Fruit fly (Drosophila melanogaster) whole organism, prepupa: ENCODE measurements around the gene CG14107.

Experiments
- Blimp-1 ChIP-seq: fragments of 200-800 bp; sonication (Bioruptor generic); optimal IDR thresholded peaks from 3 replicates; lab custom pipeline; 2017; ENCODE audit warnings: missing biosample characterization, missing genetic modification characterization, mild to moderate bottlenecking, moderate library complexity, missing genetic modification reagents
- CG10669 ChIP-seq: fragments of 200-800 bp; sonication (Bioruptor generic); optimal IDR thresholded peaks from 3 replicates; lab custom pipeline; 2018; ENCODE audit warnings: missing biosample characterization, mild to moderate bottlenecking, missing genetic modification characterization, moderate library complexity
- CG11762 ChIP-seq: fragments of 200-800 bp; sonication (Bioruptor generic); optimal IDR thresholded peaks from 3 replicates; lab custom pipeline; 2016; ENCODE audit warnings: missing biosample characterization, missing genetic modification characterization; ENCODE audit not compliant: insufficient read depth
- CG11902 ChIP-seq: fragments of 200-800 bp; sonication (Bioruptor generic); optimal IDR thresholded peaks from 3 replicates; lab custom pipeline; 2016; ENCODE audit warnings: missing biosample characterization, missing genetic modification characterization
- CG1621 ChIP-seq: fragments of 200-800 bp; sonication (Bioruptor generic); optimal IDR thresholded peaks from 3 replicates; lab custom pipeline; 2018; ENCODE audit warnings: missing biosample characterization, mild to moderate bottlenecking, missing genetic modification characterization
- CG31627 ChIP-seq: fragments of 200-800 bp; sonication (Bioruptor generic); optimal IDR thresholded peaks from 3 replicates; lab custom pipeline; 2016; ENCODE audit warnings: missing biosample characterization, missing genetic modification characterization
- CG34406 ChIP-seq: fragments of 200-800 bp; sonication (Bioruptor generic); optimal IDR thresholded peaks from 3 replicates; lab custom pipeline; 2016; ENCODE audit warnings: missing biosample characterization, missing genetic modification characterization
- CG6163 ChIP-seq: fragments of 200-800 bp; sonication (Bioruptor generic); IDR thresholded peaks from 3 replicates; pipeline ENCODE4 v1.3.6; 2022; ENCODE audit warnings: missing biosample characterization, missing genetic modification characterization
- CG6276 ChIP-seq: fragments of 200-800 bp; sonication (Bioruptor generic); optimal IDR thresholded peaks from 2 replicates; lab custom pipeline; 2017; ENCODE audit warnings: missing biosample characterization, mild to moderate bottlenecking, missing genetic modification characterization
- CG6792 ChIP-seq: fragments of 200-800 bp; sonication (Bioruptor generic); optimal IDR thresholded peaks from 3 replicates; lab custom pipeline; 2016; ENCODE audit warnings: missing biosample characterization, missing genetic modification characterization
- CG6808 ChIP-seq: fragments of 200-800 bp; sonication (Bioruptor generic); optimal IDR thresholded peaks from 3 replicates; lab custom pipeline; 2017; ENCODE audit warnings: missing biosample characterization, missing genetic modification characterization, mild to moderate bottlenecking, moderate library complexity, missing genetic modification reagents
- CG6854 ChIP-seq: fragments of 200-800 bp; sonication (Bioruptor generic); optimal IDR thresholded peaks from 2 replicates; lab custom pipeline; 2017; ENCODE audit warnings: missing biosample characterization, mild to moderate bottlenecking, missing genetic modification characterization
- CG7368 ChIP-seq: fragments of 200-800 bp; sonication (Bioruptor generic); optimal IDR thresholded peaks from 3 replicates; lab custom pipeline; 2016; ENCODE audit warnings: missing biosample characterization, missing genetic modification characterization
- CG8119 ChIP-seq: fragments of 200-800 bp; sonication (Bioruptor generic); IDR thresholded peaks from 3 replicates; pipeline ENCODE4 v1.3.6; 2022; ENCODE audit warnings: missing biosample characterization, missing genetic modification characterization
- CG8319 ChIP-seq: fragments of 200-800 bp; sonication (Bioruptor generic); optimal IDR thresholded peaks from 3 replicates; lab custom pipeline; 2016; ENCODE audit warnings: missing biosample characterization, missing genetic modification characterization
- CG8632 ChIP-seq: fragments of 200-800 bp; sonication (Bioruptor generic); optimal IDR thresholded peaks from 3 replicates; lab custom pipeline; 2016; ENCODE audit warnings: missing biosample characterization, missing genetic modification characterization
- CG9139 ChIP-seq: fragments of 200-800 bp; sonication (Bioruptor generic); optimal IDR thresholded peaks from 3 replicates; lab custom pipeline; 2017; ENCODE audit warnings: missing biosample characterization, mild to moderate bottlenecking, missing genetic modification characterization
- Eip75B ChIP-seq: fragments of 200-800 bp; sonication (Bioruptor generic); optimal IDR thresholded peaks from 3 replicates; lab custom pipeline; 2016; ENCODE audit warnings: missing biosample characterization, missing genetic modification characterization
- Eip78C ChIP-seq: fragments of 200-800 bp; sonication (Bioruptor generic); peaks from one replicate; lab custom pipeline; 2016; ENCODE audit warnings: missing biosample characterization, missing genetic modification characterization
- Ets21C ChIP-seq: fragments of 200-800 bp; sonication (Bioruptor generic); optimal IDR thresholded peaks from 3 replicates; lab custom pipeline; 2016; ENCODE audit warnings: missing biosample characterization, missing genetic modification characterization
- Ets96B ChIP-seq: fragments of 200-800 bp; optimal IDR thresholded peaks from 2 replicates; lab custom pipeline; 2019; ENCODE audit warnings: missing biosample characterization, mild to moderate bottlenecking, missing genetic modification characterization, moderate library complexity
- Hr38 ChIP-seq: sonication (Bioruptor generic); optimal IDR thresholded peaks from 2 replicates; lab custom pipeline; 2016; ENCODE audit warnings: missing biosample characterization, missing genetic modification characterization
- Hr4 ChIP-seq: fragments of 200-800 bp; sonication (Bioruptor generic); optimal IDR thresholded peaks from 3 replicates; lab custom pipeline; 2016; ENCODE audit warnings: missing biosample characterization, missing genetic modification characterization
- Lpt ChIP-seq: fragments of 200-800 bp; sonication (Bioruptor generic); optimal IDR thresholded peaks from 3 replicates; lab custom pipeline; 2016; ENCODE audit warnings: missing biosample characterization, missing genetic modification characterization
- Met ChIP-seq: fragments of 200-800 bp; sonication (Bioruptor generic); optimal IDR thresholded peaks from 3 replicates; lab custom pipeline; 2016; ENCODE audit warnings: missing biosample characterization, missing genetic modification characterization
- OdsH ChIP-seq: fragments of 200-800 bp; sonication (Bioruptor generic); optimal IDR thresholded peaks from 3 replicates; lab custom pipeline; 2016; ENCODE audit warnings: missing biosample characterization, missing genetic modification characterization
- Sox102F ChIP-seq: fragments of 200-800 bp; sonication (Bioruptor generic); optimal IDR thresholded peaks from 2 replicates; lab custom pipeline; 2016; ENCODE audit warnings: missing biosample characterization, mild to moderate bottlenecking, missing genetic modification characterization
- Sox15 ChIP-seq: fragments of 200-800 bp; sonication (Bioruptor generic); optimal IDR thresholded peaks from 3 replicates; lab custom pipeline; 2016; ENCODE audit warnings: missing biosample characterization, missing genetic modification characterization
- achi ChIP-seq: fragments of 200-800 bp; sonication (Bioruptor generic); optimal IDR thresholded peaks from 3 replicates; lab custom pipeline; 2016; ENCODE audit warnings: missing biosample characterization, missing genetic modification characterization
- acj6 ChIP-seq: fragments of 200-800 bp; sonication (Bioruptor generic); optimal IDR thresholded peaks from 3 replicates; lab custom pipeline; 2016; ENCODE audit warnings: missing biosample characterization, missing genetic modification characterization
- dac ChIP-seq: fragments of 200-800 bp; sonication (Bioruptor generic); optimal IDR thresholded peaks from 2 replicates; lab custom pipeline; 2017; ENCODE audit warnings: missing biosample characterization, mild to moderate bottlenecking, missing genetic modification characterization
- dsx ChIP-seq: fragments of 200-800 bp; optimal IDR thresholded peaks from 3 replicates; lab custom pipeline; 2019; ENCODE audit warnings: missing biosample characterization, mild to moderate bottlenecking, missing genetic modification characterization, moderate library complexity; ENCODE audit not compliant: poor library complexity, severe bottlenecking
- esn ChIP-seq: fragments of 200-800 bp; sonication (Bioruptor generic); optimal IDR thresholded peaks from 2 replicates; lab custom pipeline; 2016; ENCODE audit warnings: missing biosample characterization, mild to moderate bottlenecking, missing genetic modification characterization, moderate library complexity
- fd85E ChIP-seq: fragments of 200-800 bp; sonication (Bioruptor generic); optimal IDR thresholded peaks from 3 replicates; lab custom pipeline; 2016; ENCODE audit warnings: missing biosample characterization, missing genetic modification characterization
- fkh ChIP-seq: fragments of 200-800 bp; sonication (Bioruptor generic); optimal IDR thresholded peaks from 3 replicates; lab custom pipeline; 2017; ENCODE audit warnings: missing biosample characterization, mild to moderate bottlenecking, missing genetic modification characterization, moderate library complexity
- net ChIP-seq: fragments of 200-800 bp; sonication (Bioruptor generic); optimal IDR thresholded peaks from 3 replicates; lab custom pipeline; 2016; ENCODE audit warnings: missing biosample characterization, missing genetic modification characterization
- salr ChIP-seq, 2 experiments: fragments of 200-800 bp; sonication (Bioruptor generic); optimal IDR thresholded peaks; 3 replicates each; lab custom pipeline; 2016 to 2018; ENCODE audit warnings: missing biosample characterization in 2 of 2, missing genetic modification characterization in 2 of 2, mild to moderate bottlenecking in 1 of 2
- spab ChIP-seq: fragments of 200-800 bp; sonication (Bioruptor generic); optimal IDR thresholded peaks from 2 replicates; lab custom pipeline; 2017; ENCODE audit warnings: missing biosample characterization, mild to moderate bottlenecking, missing genetic modification characterization, missing genetic modification reagents
- svp ChIP-seq: fragments of 200-800 bp; sonication (Bioruptor generic); peaks from one replicate; lab custom pipeline; 2016; ENCODE audit warnings: missing biosample characterization, missing genetic modification characterization
- vri ChIP-seq: fragments of 200-800 bp; sonication (Bioruptor generic); optimal IDR thresholded peaks from 3 replicates; lab custom pipeline; 2016; ENCODE audit warnings: missing biosample characterization, mild to moderate bottlenecking, missing genetic modification characterization

Gene CG14107

DNA sequence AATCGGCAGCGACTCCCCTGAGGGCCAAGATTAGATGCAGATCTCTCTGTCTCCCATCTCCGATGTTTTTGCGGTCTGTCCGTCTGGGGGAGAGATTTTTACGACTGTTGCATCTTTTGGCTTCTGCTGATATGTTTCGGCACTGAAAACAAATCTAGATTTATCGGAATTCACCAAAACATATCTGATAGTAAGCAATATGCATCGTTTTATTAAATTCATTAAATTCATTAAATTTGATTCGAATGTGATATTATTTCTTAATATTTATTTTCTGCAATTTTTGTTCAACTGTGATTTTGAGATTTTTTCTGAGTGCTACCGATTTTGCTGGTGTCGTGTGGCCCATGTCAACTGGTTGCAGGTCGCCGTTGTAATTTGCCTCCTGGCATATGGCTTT lies 12.4 kb upstream of the CG14107 start (continued):
- no peak for TF ChIP-seq dsx
- TF ChIP-seq CG11902 (GFP tag; lab: Kevin White, UChicago): peak; percentile 37
- TF ChIP-seq acj6 (GFP tag; lab: Kevin White, UChicago): peak; percentile 30
- TF ChIP-seq CG10669 (GFP tag; lab: Kevin White, UChicago): no peak
- TF ChIP-seq CG8319 (GFP tag; lab: Kevin White, UChicago): peak; percentile 21
- TF ChIP-seq Lpt (GFP tag; lab: Kevin White, UChicago): no peak
- TF ChIP-seq, all 60 proteins: peak for 18

DNA sequence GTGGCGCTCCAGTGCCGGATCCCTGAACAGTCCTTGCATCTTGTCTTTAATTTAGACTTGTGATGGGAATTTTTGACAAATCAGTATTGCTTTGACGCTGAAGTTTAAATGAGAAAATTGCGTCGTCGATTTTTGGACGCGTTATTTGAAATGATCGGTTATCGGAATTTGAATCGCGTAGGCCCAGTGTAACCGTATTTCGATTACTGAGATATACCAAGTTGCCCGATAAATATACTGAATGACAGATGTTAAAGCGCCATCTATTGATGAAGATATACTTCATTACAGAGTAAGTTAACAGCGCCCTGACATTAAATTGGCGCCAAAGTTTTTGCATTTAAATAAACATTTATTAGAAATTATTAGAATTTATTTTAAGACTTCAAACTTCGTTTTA lies 8.7 kb upstream of the CG14107 start, which contains the start of gene Poc1:
TSS of gene Poc1 (minus strand) at position 173 of the 400 bp plus-strand sequence.
- peak; percentile 22 for TF ChIP-seq svp (GFP tag; lab: Kevin White, UChicago)
- no peak for TF ChIP-seq CG6163 (GFP tag; lab: Robert Waterston, UW)

DNA sequence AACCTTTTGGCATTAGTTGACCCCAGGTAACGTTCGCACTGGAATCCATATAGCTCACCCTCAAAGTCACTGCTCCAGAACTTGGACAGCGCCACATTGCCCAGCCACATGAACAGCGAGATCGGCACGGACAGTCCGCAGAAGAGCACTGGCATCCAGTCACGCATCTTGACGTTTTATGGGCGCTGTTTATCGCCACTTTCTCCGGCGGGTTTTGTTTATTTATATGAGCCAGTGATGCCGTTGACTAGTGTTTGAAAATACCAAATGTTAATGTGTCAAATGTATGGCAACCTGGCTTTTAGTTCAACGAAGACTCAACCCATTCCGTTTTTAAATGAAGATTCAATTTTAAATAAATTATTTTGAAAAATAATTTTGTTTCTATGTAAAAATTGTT lies 6.5 kb upstream of the CG14107 start, which contains the start of gene CG10171:
TSS of gene CG10171 (minus strand) at position 300 of the 400 bp plus-strand sequence.
- TF ChIP-seq CG1621 (tag; lab: Kevin White, UChicago) (peak; percentile 24), svp (GFP tag; lab: Kevin White, UChicago) (peak; percentile 88), acj6 (GFP tag; lab: Kevin White, UChicago) (no peak), CG6808 (peak; percentile 81), fkh (GFP tag; lab: Kevin White, UChicago) (peak; percentile 95)

DNA sequence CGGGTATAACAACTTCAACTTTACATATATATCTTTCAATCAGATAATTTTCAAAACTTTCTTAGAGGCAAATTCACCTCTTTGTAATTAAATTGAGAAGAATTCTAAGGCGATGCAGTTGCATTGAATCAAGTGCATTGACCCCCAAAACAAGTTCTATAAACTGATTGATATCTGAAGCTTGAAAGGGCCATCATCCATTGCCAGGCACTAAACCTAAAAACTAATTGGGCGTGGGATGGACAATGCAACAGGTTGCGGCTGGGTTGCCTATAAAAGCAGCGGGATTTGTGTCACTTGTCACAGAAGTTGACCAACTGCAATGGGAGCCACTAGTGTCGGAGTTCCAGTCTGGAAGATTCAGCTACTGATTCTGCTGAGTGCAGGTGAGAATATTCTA lies 3.3 kb upstream of the CG14107 start, which contains the start of gene CG14110:
TSS of gene CG14110 (plus strand) at position 301 of the 400 bp plus-strand sequence.
- no peak for TF ChIP-seq dac (GFP tag; lab: Kevin White, UChicago)
- no peak for TF ChIP-seq OdsH
- TF ChIP-seq CG31627 (GFP tag; lab: Kevin White, UChicago): no peak
- no peak for TF ChIP-seq fd85E (GFP tag; lab: Kevin White, UChicago)
- no peak for TF ChIP-seq Sox15 (GFP tag; lab: Kevin White, UChicago)
- no peak for TF ChIP-seq Sox102F (GFP tag; lab: Kevin White, UChicago)
- no peak for TF ChIP-seq salr (GFP tag; optimal IDR thresholded peaks at IDR 0.05; lab: Kevin White, UChicago)
- no peak for TF ChIP-seq CG6276
- TF ChIP-seq Met (GFP tag; lab: Kevin White, UChicago): no peak
- TF ChIP-seq net (GFP tag; lab: Kevin White, UChicago): no peak

DNA sequence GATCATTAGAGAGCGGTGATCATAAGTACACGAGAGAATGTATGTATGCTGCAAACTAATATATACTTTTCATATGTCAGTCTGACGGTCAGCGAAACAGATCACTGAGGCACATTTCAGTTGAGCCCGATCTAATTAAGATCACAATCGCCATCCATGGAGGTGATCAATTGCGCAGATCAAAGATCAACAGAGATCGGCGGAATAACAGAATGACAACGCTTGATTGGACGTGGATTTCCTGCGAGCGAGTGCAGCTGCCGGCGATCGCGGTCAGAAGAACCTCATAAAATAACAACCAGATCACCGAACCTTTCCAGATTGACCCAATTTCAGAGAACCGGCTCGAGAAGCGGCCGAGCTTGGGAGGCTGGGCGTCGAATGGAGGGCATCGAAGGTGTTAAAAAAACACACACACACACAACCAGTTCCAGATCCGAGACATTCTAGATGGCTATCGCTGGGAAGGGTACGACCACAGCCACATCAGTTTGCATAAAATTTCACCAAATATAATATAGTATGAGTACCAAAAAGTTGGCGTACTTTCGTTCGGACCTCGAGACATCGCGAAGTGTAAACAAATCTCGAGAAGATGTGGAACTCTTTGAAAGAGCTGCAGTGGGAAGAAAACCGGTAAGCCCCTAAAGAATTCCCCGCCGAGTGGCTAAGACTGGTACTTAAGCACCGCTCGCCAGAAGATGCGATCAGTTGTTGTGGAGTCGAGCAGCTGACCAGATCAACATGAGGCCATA lies 1.1 kb upstream of the CG14107 start, which contains the start of gene ImpL1:
TSS of gene ImpL1 (plus strand) at position 705 of the 755 bp plus-strand sequence.
- TF ChIP-seq dac (GFP tag; lab: Kevin White, UChicago): no peak
- TF ChIP-seq svp (GFP tag; lab: Kevin White, UChicago): peak; percentile 92
- peak; percentile 65 for TF ChIP-seq Blimp-1 (GFP tag; lab: Kevin White, UChicago)
- no peak for TF ChIP-seq CG6808
- no peak for TF ChIP-seq CG34406
- no peak for TF ChIP-seq dsx
- no peak for TF ChIP-seq vri (GFP tag; lab: Kevin White, UChicago)
- TF ChIP-seq acj6 (GFP tag; lab: Kevin White, UChicago): no peak
- peak; percentile 45 for TF ChIP-seq CG6854
- TF ChIP-seq CG10669 (GFP tag; lab: Kevin White, UChicago): no peak
- TF ChIP-seq CG11762: no peak
- TF ChIP-seq CG8632 (GFP tag; lab: Kevin White, UChicago): no peak
- TF ChIP-seq achi (GFP tag; lab: Kevin White, UChicago): no peak
- TF ChIP-seq CG8119 (GFP tag; lab: Robert Waterston, UW): no peak
- TF ChIP-seq Hr38: no peak
- TF ChIP-seq Ets21C (GFP tag; lab: Kevin White, UChicago): no peak
- TF ChIP-seq CG9139: no peak
- no peak for TF ChIP-seq fkh (GFP tag; lab: Kevin White, UChicago)
- TF ChIP-seq CG7368 (GFP tag; lab: Kevin White, UChicago): no peak
- no peak for TF ChIP-seq esn (GFP tag; lab: Kevin White, UChicago)
- no peak for TF ChIP-seq CG6163 (GFP tag; lab: Robert Waterston, UW)
- TF ChIP-seq fd85E (GFP tag; lab: Kevin White, UChicago): no peak
- no peak for TF ChIP-seq Ets96B
- peak; percentile 58 for TF ChIP-seq Eip78C (GFP tag; lab: Kevin White, UChicago)
- no peak for TF ChIP-seq CG31627 (GFP tag; lab: Kevin White, UChicago)
- no peak for TF ChIP-seq Hr4 (GFP tag; lab: Kevin White, UChicago)
- TF ChIP-seq spab (GFP tag; lab: Kevin White, UChicago): no peak
- TF ChIP-seq Eip75B (GFP tag; lab: Kevin White, UChicago): peak; percentile 20
- no peak for TF ChIP-seq OdsH
- TF ChIP-seq CG6792: no peak
